Worm (Caenorhabditis elegans) whole organism, L2 larva: Measurements from ENCODE around the gene R11.4.
A peak's percentile ranks its signal among the peaks of the same experiment; 100 is the strongest.
"Not testable (repeated sequence)": the region's sequence is repeated elsewhere in the genome, so short reads cannot be mapped to it uniquely, and the experiment has no call there.

Experiments used
- C34F6.9 ChIP-seq: fragments of 150-350 bp; optimal IDR thresholded peaks from 2 replicates; lab custom pipeline; 2014; ENCODE audit warnings: missing biosample characterization, missing genetic modification characterization
- R02D3.7 ChIP-seq: fragments of 150-350 bp; optimal IDR thresholded peaks from 2 replicates; lab custom pipeline; 2014; ENCODE audit warnings: missing biosample characterization, missing genetic modification characterization
- Y55F3AM.14 ChIP-seq: fragments of 200-800 bp; sonication (Bioruptor generic); optimal IDR thresholded peaks from 2 replicates; lab custom pipeline; 2018; ENCODE audit warnings: mild to moderate bottlenecking, missing genetic modification characterization, missing compliant biosample characterization
- ZK546.5 ChIP-seq: sonication (generic microtip); optimal IDR thresholded peaks from 2 replicates; lab custom pipeline; 2017; ENCODE audit warnings: missing biosample characterization, missing genetic modification characterization
- alr-1 ChIP-seq: fragments of 150-350 bp; optimal IDR thresholded peaks from 2 replicates; lab custom pipeline; 2014; ENCODE audit warnings: missing biosample characterization, missing genetic modification characterization
- ama-1 ChIP-seq: fragments of 150-350 bp; optimal IDR thresholded peaks from 2 replicates; lab custom pipeline; 2018; ENCODE audit warnings: inconsistent platforms
- blmp-1 ChIP-seq: sonication (generic microtip); optimal IDR thresholded peaks from 2 replicates; lab custom pipeline; 2017; ENCODE audit warnings: missing genetic modification characterization, mild to moderate bottlenecking, missing compliant biosample characterization, antibody characterized with exemption, moderate library complexity; ENCODE audit not compliant: insufficient read depth
- ceh-16 ChIP-seq: fragments of 150-350 bp; optimal IDR thresholded peaks from 2 replicates; lab custom pipeline; 2014; ENCODE audit warnings: missing biosample characterization, missing genetic modification characterization
- ceh-82 ChIP-seq: fragments of 150-350 bp; optimal IDR thresholded peaks from 2 replicates; lab custom pipeline; 2014; ENCODE audit warnings: missing biosample characterization, missing genetic modification characterization
- crh-2 ChIP-seq: sonication (generic microtip); optimal IDR thresholded peaks from 2 replicates; lab custom pipeline; 2017; ENCODE audit warnings: missing biosample characterization, missing genetic modification characterization
- dmd-4 ChIP-seq: sonication (generic microtip); optimal IDR thresholded peaks from 2 replicates; lab custom pipeline; 2017; ENCODE audit warnings: missing biosample characterization, missing genetic modification characterization
- elt-1 ChIP-seq: fragments of 150-350 bp; optimal IDR thresholded peaks from 2 replicates; lab custom pipeline; 2014; ENCODE audit warnings: missing biosample characterization, missing genetic modification characterization
- elt-3 ChIP-seq: sonication (generic microtip); optimal IDR thresholded peaks from 2 replicates; lab custom pipeline; 2017; ENCODE audit warnings: missing biosample characterization, missing genetic modification characterization
- fos-1 ChIP-seq: fragments of 150-350 bp; optimal IDR thresholded peaks from 2 replicates; lab custom pipeline; 2014; ENCODE audit warnings: missing biosample characterization, missing genetic modification characterization
- lin-11 ChIP-seq: fragments of 150-350 bp; sonication (generic microtip); optimal IDR thresholded peaks from 2 replicates; lab custom pipeline; 2014; ENCODE audit warnings: missing biosample characterization, missing genetic modification characterization, inconsistent platforms, mixed read lengths
- lin-13 ChIP-seq: fragments of 150-350 bp; optimal IDR thresholded peaks from 2 replicates; lab custom pipeline; 2014; ENCODE audit warnings: missing biosample characterization, missing genetic modification reagents, missing genetic modification characterization
- lsy-2 ChIP-seq, 2 experiments: fragments of 150-350 bp in 1 of 2; sonication (generic microtip) in 1 of 2; optimal IDR thresholded peaks; 2 replicates each; lab custom pipeline; 2014 to 2017; ENCODE audit warnings: missing biosample characterization in 2 of 2, missing genetic modification characterization in 2 of 2
- mab-5 ChIP-seq: fragments of 150-350 bp; optimal IDR thresholded peaks from 2 replicates; lab custom pipeline; 2014; ENCODE audit warnings: missing biosample characterization, missing genetic modification characterization
- mdl-1 ChIP-seq, 2 experiments: fragments of 150-350 bp in 1 of 2; sonication (generic microtip) in 1 of 2; optimal IDR thresholded peaks; 2 replicates each; lab custom pipeline; 2017; ENCODE audit warnings: missing biosample characterization in 2 of 2, missing genetic modification characterization in 2 of 2
- nhr-10 ChIP-seq: sonication (generic microtip); optimal IDR thresholded peaks from 2 replicates; lab custom pipeline; 2017; ENCODE audit warnings: missing biosample characterization, missing genetic modification characterization
- nhr-11 ChIP-seq: fragments of 150-350 bp; optimal IDR thresholded peaks from 2 replicates; lab custom pipeline; 2014; ENCODE audit warnings: missing biosample characterization, missing genetic modification characterization
- nhr-129 ChIP-seq: fragments of 150-350 bp; optimal IDR thresholded peaks from 2 replicates; lab custom pipeline; 2014; ENCODE audit warnings: missing biosample characterization, missing genetic modification characterization
- nhr-21 ChIP-seq: fragments of 150-350 bp; optimal IDR thresholded peaks from 2 replicates; lab custom pipeline; 2014; ENCODE audit warnings: missing biosample characterization, missing genetic modification characterization
- nhr-23 ChIP-seq: fragments of 150-350 bp; optimal IDR thresholded peaks from 2 replicates; lab custom pipeline; 2014; ENCODE audit warnings: missing biosample characterization, missing genetic modification reagents, missing genetic modification characterization
- nhr-237 ChIP-seq: fragments of 150-350 bp; optimal IDR thresholded peaks from 2 replicates; lab custom pipeline; 2014; ENCODE audit warnings: missing biosample characterization, missing genetic modification characterization
- nhr-25 ChIP-seq: fragments of 150-350 bp; sonication (generic microtip); optimal IDR thresholded peaks from 3 replicates; lab custom pipeline; 2014; ENCODE audit warnings: missing biosample characterization, missing genetic modification characterization
- nhr-6 ChIP-seq: fragments of 150-350 bp; optimal IDR thresholded peaks from 2 replicates; lab custom pipeline; 2014; ENCODE audit warnings: missing biosample characterization, missing genetic modification characterization
- nhr-77 ChIP-seq: fragments of 150-350 bp; optimal IDR thresholded peaks from 2 replicates; lab custom pipeline; 2014; ENCODE audit warnings: missing biosample characterization, missing genetic modification characterization
- peb-1 ChIP-seq: fragments of 150-350 bp; optimal IDR thresholded peaks from 2 replicates; lab custom pipeline; 2014; ENCODE audit warnings: missing biosample characterization, missing genetic modification characterization
- skn-1 ChIP-seq: sonication (generic microtip); optimal IDR thresholded peaks from 2 replicates; lab custom pipeline; 2017; ENCODE audit warnings: missing biosample characterization, missing genetic modification characterization
- sma-9 ChIP-seq, 2 experiments: fragments of 150-350 bp in 1 of 2; sonication (generic microtip) in 1 of 2; optimal IDR thresholded peaks; 2 replicates each; lab custom pipeline; 2014 to 2016; ENCODE audit warnings: missing genetic modification characterization in 2 of 2, mild to moderate bottlenecking in 1 of 2, missing biosample characterization in 1 of 2, missing compliant biosample characterization in 1 of 2, missing genetic modification reagents in 1 of 2, moderate library complexity in 1 of 2
- unc-39 ChIP-seq: fragments of 150-350 bp; optimal IDR thresholded peaks from 2 replicates; lab custom pipeline; 2014; ENCODE audit warnings: missing biosample characterization, missing genetic modification characterization
- unc-55 ChIP-seq: fragments of 150-350 bp; sonication (generic microtip); optimal IDR thresholded peaks from 3 replicates; lab custom pipeline; 2014; ENCODE audit warnings: missing biosample characterization, missing genetic modification reagents, missing genetic modification characterization
- unc-62 ChIP-seq: fragments of 150-350 bp; optimal IDR thresholded peaks from 2 replicates; lab custom pipeline; 2014; ENCODE audit warnings: missing biosample characterization, missing genetic modification reagents, missing genetic modification characterization
- ztf-1 ChIP-seq: fragments of 200-800 bp; sonication (Bioruptor generic); conservative IDR thresholded peaks from 2 replicates; pipeline ENCODE4 v1.3.6; 2022; ENCODE audit warnings: missing genetic modification characterization, missing compliant biosample characterization
- ztf-4 ChIP-seq: fragments of 150-350 bp; optimal IDR thresholded peaks from 2 replicates; lab custom pipeline; 2014; ENCODE audit warnings: missing biosample characterization, missing genetic modification characterization

R11.4 gene

DNA sequence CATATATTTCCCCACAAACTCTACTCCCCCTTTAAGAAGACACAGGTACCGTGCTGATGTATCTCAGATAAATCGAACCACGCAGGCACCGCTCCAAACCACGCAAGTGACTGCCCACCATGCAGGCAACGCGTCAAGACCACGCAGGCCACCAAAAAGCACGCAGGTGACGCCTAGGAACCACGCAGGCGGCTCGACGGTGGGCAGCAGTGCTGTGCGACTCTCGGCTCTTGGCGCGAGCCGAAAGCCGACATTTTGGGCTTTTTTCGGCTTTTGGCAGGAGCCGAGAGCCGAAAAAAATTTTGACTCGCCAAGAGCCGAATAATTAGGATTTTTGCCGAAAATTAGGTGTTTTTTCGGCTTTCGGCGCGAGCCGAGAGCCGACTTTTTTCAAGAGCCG lies 32.7 kb upstream of the R11.4 start:
- TF ChIP-seq ceh-16 (no peak), ztf-4 (no peak), elt-1 (tag; lab: Kevin White, UChicago) (no peak), nhr-129 (tag; lab: Kevin White, UChicago) (no peak), lin-11 (tag; lab: Kevin White, UChicago) (no peak), nhr-11 (tag; lab: Kevin White, UChicago) (no peak), nhr-21 (no peak), C34F6.9 (tag; lab: Kevin White, UChicago) (no peak), crh-2 (tag; lab: Kevin White, UChicago) (no peak), nhr-77 (tag; lab: Kevin White, UChicago) (no peak), blmp-1 (tag; lab: Kevin White, UChicago) (no peak), ama-1 (lab: Kevin White, UChicago) (no peak)
- TF ChIP-seq, all 48 proteins: peak for 0

DNA sequence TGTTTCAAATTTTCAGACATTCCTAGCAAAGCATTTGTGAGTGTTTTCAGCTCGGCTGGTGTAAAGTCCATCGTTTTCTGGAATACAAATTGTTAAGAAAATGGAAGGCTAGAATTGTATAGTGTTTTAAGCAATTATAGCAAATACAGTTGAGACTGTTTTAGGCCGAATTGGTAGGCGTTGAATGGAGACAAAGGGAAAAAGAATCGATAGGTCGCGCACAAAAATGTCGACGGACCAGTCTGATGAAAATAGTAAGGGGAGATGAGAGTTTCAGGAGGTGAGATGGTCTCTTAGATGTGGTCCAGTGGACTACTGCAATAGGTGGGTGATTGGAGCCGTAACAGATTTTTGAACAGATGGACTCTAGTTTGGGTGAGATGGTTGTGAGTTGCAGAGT lies 30.2 kb upstream of the R11.4 start:
- TF ChIP-seq fos-1 (tag; lab: Kevin White, UChicago) (no peak), elt-3 (tag; lab: Kevin White, UChicago) (no peak), ceh-82 (tag; lab: Kevin White, UChicago) (no peak), nhr-237 (tag; lab: Kevin White, UChicago) (no peak), alr-1 (tag; lab: Kevin White, UChicago) (no peak), R02D3.7 (tag; lab: Kevin White, UChicago) (no peak), nhr-10 (tag; lab: Kevin White, UChicago) (no peak), ztf-1 (GFP tag; lab: Robert Waterston, UW) (no peak), unc-62 (GFP tag; lab: Kevin White, UChicago) (no peak)

ce11 chrX:16228622-16229021 lies 18.2 kb upstream of the R11.4 start, which contains the start of gene F23A7.5:
TSS of gene F23A7.5 (plus strand) at chrX:16228922.
- no peak for TF ChIP-seq ama-1 (lab: Kevin White, UChicago)
- TF ChIP-seq nhr-21 = no peak
- no peak for TF ChIP-seq nhr-25 (tag; lab: Kevin White, UChicago)
- no peak for TF ChIP-seq nhr-23 (tag; lab: Kevin White, UChicago)
- no peak for TF ChIP-seq nhr-6 (tag; lab: Kevin White, UChicago)
- TF ChIP-seq alr-1 (tag; lab: Kevin White, UChicago) = no peak
- no peak for TF ChIP-seq elt-3 (tag; lab: Kevin White, UChicago)
- no peak for TF ChIP-seq nhr-11 (tag; lab: Kevin White, UChicago)
- no peak for TF ChIP-seq nhr-129 (tag; lab: Kevin White, UChicago)
- no peak for TF ChIP-seq ztf-4
- no peak for TF ChIP-seq mab-5
- no peak for TF ChIP-seq ZK546.5 (tag; lab: Kevin White, UChicago)
- TF ChIP-seq skn-1 (tag; lab: Kevin White, UChicago) = no peak
- no peak for TF ChIP-seq unc-39 (tag; lab: Kevin White, UChicago)
- TF ChIP-seq sma-9 (GFP tag; optimal IDR thresholded peaks at IDR 0.05; lab: Kevin White, UChicago) = no peak
- no peak for TF ChIP-seq sma-9 (tag; optimal IDR thresholded peaks at IDR 0.05; lab: Kevin White, UChicago)
- TF ChIP-seq C34F6.9 (tag; lab: Kevin White, UChicago) = no peak
- TF ChIP-seq R02D3.7 (tag; lab: Kevin White, UChicago) = no peak

ce11 chrX:16219710-16220109 lies 9.3 kb upstream of the R11.4 start, which contains the start of gene F23A7.3:
TSS of gene F23A7.3 (plus strand) at chrX:16220010.
- not testable (repeated sequence) for TF ChIP-seq alr-1 (tag; lab: Kevin White, UChicago); elt-3 (tag; lab: Kevin White, UChicago); dmd-4
- TF ChIP-seq, all 48 proteins: peak for 0; not testable (repeated sequence) for 48

DNA sequence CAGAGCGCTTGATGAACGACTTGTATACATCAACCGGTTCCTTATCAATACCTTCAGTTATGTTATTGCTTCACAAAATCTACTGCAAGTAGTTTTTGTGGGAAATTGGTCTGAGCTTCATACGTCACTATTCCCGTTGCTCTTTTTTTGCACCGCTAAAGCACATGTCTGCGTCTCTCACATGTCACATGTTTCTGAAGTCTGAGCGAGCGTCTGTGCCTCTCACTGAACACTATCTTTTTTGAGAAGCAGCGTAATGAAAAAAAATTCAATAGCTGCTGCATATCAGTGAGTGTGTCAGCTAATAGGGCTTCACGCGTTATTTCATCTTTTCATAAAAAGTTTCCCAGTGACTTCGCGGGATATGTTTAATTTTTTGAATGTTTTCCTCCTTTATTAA lies 7.9 kb upstream of the R11.4 start:
- TF ChIP-seq R02D3.7 (tag; lab: Kevin White, UChicago) (no peak), sma-9 (GFP tag; optimal IDR thresholded peaks at IDR 0.05; lab: Kevin White, UChicago) (peak; percentile 65), sma-9 (tag; optimal IDR thresholded peaks at IDR 0.05; lab: Kevin White, UChicago) (no peak), nhr-6 (tag; lab: Kevin White, UChicago) (no peak), ceh-82 (tag; lab: Kevin White, UChicago) (no peak), ama-1 (lab: Kevin White, UChicago) (no peak), mab-5 (no peak), crh-2 (tag; lab: Kevin White, UChicago) (peak; percentile 61), nhr-129 (tag; lab: Kevin White, UChicago) (peak; percentile 41), lin-13 (GFP tag; lab: Kevin White, UChicago) (no peak), unc-55 (GFP tag; lab: Kevin White, UChicago) (peak; percentile 5), Y55F3AM.14 (GFP tag; lab: Kevin White, UChicago) (no peak), C34F6.9 (tag; lab: Kevin White, UChicago) (peak; percentile 48), skn-1 (tag; lab: Kevin White, UChicago) (no peak), elt-1 (tag; lab: Kevin White, UChicago) (no peak), lsy-2 (tag; optimal IDR thresholded peaks at IDR 0.05; lab: Kevin White, UChicago) (no peak), peb-1 (no peak), mdl-1 (tag; optimal IDR thresholded peaks at IDR 0.05; lab: Kevin White, UChicago) (peak in 1 of 2 experiments; percentile 48), lin-11 (tag; lab: Kevin White, UChicago) (peak; percentile 19), ceh-16 (no peak), nhr-21 (no peak), fos-1 (tag; lab: Kevin White, UChicago) (peak; percentile 27), nhr-11 (tag; lab: Kevin White, UChicago) (no peak), dmd-4 (no peak)
